Worm (Caenorhabditis elegans): ENCODE measurements around the gene Y39A1A.16.

Gene Y39A1A.16

ce11 chrIII:10678971-10679370 lies at the start of gene Y39A1A.16:
Gene Y39A1A.16 (plus strand): TSS chrIII:10679271.
- no peak for TF ChIP-seq aha-1 (tag)
- TF ChIP-seq daf-12 (tag; optimal IDR thresholded peaks at IDR 0.05), result no peak
- TF ChIP-seq nhr-28 (tag; optimal IDR thresholded peaks at IDR 0.05), result no peak
- no peak for TF ChIP-seq ZK546.5 (tag; optimal IDR thresholded peaks at IDR 0.05)
- TF ChIP-seq nhr-237 (tag; optimal IDR thresholded peaks at IDR 0.05), result no peak
- no peak for TF ChIP-seq zfp-3 (GFP tag; conservative IDR thresholded peaks at IDR 0.05)
- no peak for TF ChIP-seq duxl-1 (tag; optimal IDR thresholded peaks at IDR 0.05; ENCODE audit: poor library complexity)
- TF ChIP-seq attf-4 (tag; optimal IDR thresholded peaks at IDR 0.05), result no peak
- no peak for TF ChIP-seq T26A8.4 (GFP tag; IDR thresholded peaks at IDR 0.05)
- no peak for TF ChIP-seq daf-8 (GFP tag; IDR thresholded peaks at IDR 0.05)
- TF ChIP-seq ama-1 (optimal IDR thresholded peaks at IDR 0.05), result no peak
- no peak for TF ChIP-seq hlh-11 (tag; optimal IDR thresholded peaks at IDR 0.05)
- no peak for TF ChIP-seq nhr-102 (tag; optimal IDR thresholded peaks at IDR 0.05)
- no peak for TF ChIP-seq php-3 (GFP tag; IDR thresholded peaks at IDR 0.05)
- no peak for TF ChIP-seq mes-2 (tag; optimal IDR thresholded peaks at IDR 0.05; ENCODE audit: poor library complexity, severe bottlenecking)
- no peak for TF ChIP-seq hmg-1.1 (GFP tag; IDR thresholded peaks at IDR 0.05)
- no peak for TF ChIP-seq skn-1 (tag; optimal IDR thresholded peaks at IDR 0.05)
- TF ChIP-seq lin-38 (GFP tag; IDR thresholded peaks at IDR 0.05), result no peak
- TF ChIP-seq lir-3 (tag; optimal IDR thresholded peaks at IDR 0.05), result no peak
- TF ChIP-seq lim-7 (GFP tag; IDR thresholded peaks at IDR 0.05), result no peak

ce11 chrIII:10629795-10630194 lies 49.3 kb upstream of the Y39A1A.16 start:
- TF ChIP-seq ztf-11 (tag; optimal IDR thresholded peaks at IDR 0.05) (no peak), lsy-2 (tag; optimal IDR thresholded peaks at IDR 0.05) (peak in 1 of 2 experiments; percentile 35), madf-5 (GFP tag; IDR thresholded peaks at IDR 0.05) (no peak), nhr-6 (tag; optimal IDR thresholded peaks at IDR 0.05) (no peak), dmd-6 (GFP tag; IDR thresholded peaks at IDR 0.05) (no peak), nhr-77 (tag; optimal IDR thresholded peaks at IDR 0.05) (peak; percentile 4), aly-2 (tag; optimal IDR thresholded peaks at IDR 0.05) (no peak), dpl-1 (GFP tag; optimal IDR thresholded peaks at IDR 0.05) (no peak), nhr-11 (tag; optimal IDR thresholded peaks at IDR 0.05) (no peak), unc-62 (GFP tag; optimal IDR thresholded peaks at IDR 0.05 in 1 of 2) (no peak), unc-62 (tag; optimal IDR thresholded peaks at IDR 0.05) (no peak), ZK546.5 (tag; optimal IDR thresholded peaks at IDR 0.05) (no peak), saeg-2 (GFP tag; IDR thresholded peaks at IDR 0.05) (no peak), zip-11 (GFP tag; IDR thresholded peaks at IDR 0.05) (no peak), fos-1 (tag; optimal IDR thresholded peaks at IDR 0.05) (no peak), tag-97 (GFP tag; IDR thresholded peaks at IDR 0.05) (no peak), hmg-1.1 (GFP tag; IDR thresholded peaks at IDR 0.05) (no peak), spr-3 (GFP tag; optimal IDR thresholded peaks at IDR 0.05) (no peak), pqm-1 (tag; optimal IDR thresholded peaks at IDR 0.05) (no peak), F10B5.3 (tag; optimal IDR thresholded peaks at IDR 0.05) (no peak), T20F7.1 (GFP tag; optimal IDR thresholded peaks at IDR 0.05) (no peak), nhr-42 (GFP tag; IDR thresholded peaks at IDR 0.05) (no peak), nhr-48 (tag; optimal IDR thresholded peaks at IDR 0.05) (no peak), zip-2 (tag; optimal IDR thresholded peaks at IDR 0.05) (no peak), hlh-11 (tag; optimal IDR thresholded peaks at IDR 0.05) (peak; percentile 12), zfp-2 (tag; optimal IDR thresholded peaks at IDR 0.05) (no peak), F26F4.8 (GFP tag; conservative IDR thresholded peaks at IDR 0.05) (no peak), daf-16 (GFP tag; optimal IDR thresholded peaks at IDR 0.05) (no peak), daf-16 (tag; optimal IDR thresholded peaks at IDR 0.05) (peak; percentile 92), aha-1 (tag) (peak; percentile 68), nhr-102 (tag; optimal IDR thresholded peaks at IDR 0.05) (no peak), snpc-4 (tag; optimal IDR thresholded peaks at IDR 0.05) (no peak), skn-1 (tag; optimal IDR thresholded peaks at IDR 0.05) (no peak), mxl-2 (GFP tag; conservative IDR thresholded peaks at IDR 0.05) (no peak), dve-1 (tag; optimal IDR thresholded peaks at IDR 0.05; ENCODE audit: insufficient read depth) (peak; percentile 19), nhr-25 (tag; optimal IDR thresholded peaks at IDR 0.05; ENCODE audit: borderline replicate concordance, insufficient read depth) (peak; percentile 22), Y48G9A.11 (GFP tag; IDR thresholded peaks at IDR 0.05) (no peak), mxl-3 (GFP tag; optimal IDR thresholded peaks at IDR 0.05) (no peak), R02D3.7 (tag; optimal IDR thresholded peaks at IDR 0.05) (no peak)
